Fruit fly (Drosophila melanogaster) Kc167 (cell line): ENCODE measurements around the gene CG12520.

ENCODE experiments used
- Myc ChIP-seq: fragments of >200 bp; optimal IDR thresholded peaks from 2 replicates; lab custom pipeline; 2017; ENCODE audit warnings: missing external identifiers
- Sin3A ChIP-seq: fragments of >200 bp; optimal IDR thresholded peaks from 2 replicates; lab custom pipeline; 2018; ENCODE audit warnings: missing external identifiers
- h ChIP-seq: fragments of >200 bp; optimal IDR thresholded peaks from 3 replicates; lab custom pipeline; 2018; ENCODE audit warnings: missing external identifiers
- insv ChIP-seq: fragments of >200 bp; optimal IDR thresholded peaks from 3 replicates; lab custom pipeline; 2018; ENCODE audit warnings: missing external identifiers
- psq ChIP-seq: fragments of >200 bp; optimal IDR thresholded peaks from 2 replicates; lab custom pipeline; 2017; ENCODE audit warnings: missing external identifiers
- ttk ChIP-seq: sonication (Bioruptor generic); optimal IDR thresholded peaks from 2 replicates; lab custom pipeline; 2017; ENCODE audit warnings: missing external identifiers

DNA sequence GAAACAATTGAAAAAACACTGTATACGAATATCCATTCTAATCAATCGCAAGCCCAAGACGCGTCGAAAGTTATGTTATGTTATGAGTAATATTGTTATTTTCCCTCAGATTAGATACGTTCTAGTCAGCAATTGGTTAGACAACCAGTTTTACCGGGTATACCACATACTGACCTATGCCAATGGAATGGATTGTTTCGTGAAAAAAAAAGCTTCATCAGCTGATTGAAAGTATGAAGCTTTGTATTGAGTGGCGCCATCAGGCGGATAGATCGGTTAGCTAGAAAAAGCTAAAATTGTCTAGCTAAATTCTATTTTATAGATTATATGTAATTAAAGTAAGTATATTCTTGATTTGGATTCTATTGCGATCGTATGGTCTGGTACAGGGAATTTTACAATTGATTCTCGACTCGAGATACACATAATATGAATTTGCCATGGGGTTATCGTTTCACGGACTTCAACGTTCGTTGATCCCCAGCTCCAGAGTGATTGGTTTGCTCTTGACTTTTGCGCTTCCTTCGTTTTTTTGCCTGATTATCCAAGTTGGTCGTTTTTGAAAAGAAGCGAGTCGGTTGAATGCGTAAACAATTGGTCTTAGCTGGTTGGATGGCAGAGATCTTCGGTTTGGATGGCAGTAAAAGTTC is at the start of gene CG12520:
- TF ChIP-seq psq (lab: Kevin White, UChicago) (no peak), Sin3A (lab: Kevin White, UChicago) (no peak), h (lab: Kevin White, UChicago) (no peak), ttk (no peak), insv (lab: Kevin White, UChicago) (no peak), Myc (no peak)
